Worm (Caenorhabditis elegans): Measurements from ENCODE around the gene cyp-31A3.

- TF ChIP-seq sem-2 (GFP tag; optimal IDR thresholded peaks at IDR 0.05) (no peak), cnd-1 (tag; optimal IDR thresholded peaks at IDR 0.05) (no peak), unc-62 (GFP tag; optimal IDR thresholded peaks at IDR 0.05) (no peak), nhr-237 (tag; optimal IDR thresholded peaks at IDR 0.05) (no peak), elt-1 (tag; optimal IDR thresholded peaks at IDR 0.05; ENCODE audit: borderline replicate concordance, insufficient read depth) (no peak)
Measured at ce11 chrIV:4760378-4761084, at the start of gene cyp-31A3, which contains the start of gene memi-1.

Measured in whole organism, mixed stage, embryonic.